Fruit fly (Drosophila melanogaster) whole organism, pupa: Measurements from ENCODE around the gene CG42374.
A peak's percentile ranks its signal among the peaks of the same experiment; 100 is the strongest.

Source experiments
- CG10348 ChIP-seq: fragments of 200-800 bp; sonication (Bioruptor generic); IDR thresholded peaks from 2 replicates; pipeline ENCODE4 v1.3.6; 2022; ENCODE audit warnings: missing biosample characterization, missing genetic modification characterization
- CG12605 ChIP-seq: fragments of 200-800 bp; sonication (Bioruptor generic); IDR thresholded peaks from 2 replicates; pipeline ENCODE4 v1.3.6; 2022; ENCODE audit warnings: missing biosample characterization, missing genetic modification characterization
- CG13204 ChIP-seq: fragments of 200-800 bp; sonication (Bioruptor generic); optimal IDR thresholded peaks from 2 replicates; lab custom pipeline; 2018; ENCODE audit warnings: missing biosample characterization, mild to moderate bottlenecking, missing genetic modification characterization, moderate library complexity
- CG14655 ChIP-seq: fragments of 200-800 bp; sonication (Bioruptor generic); optimal IDR thresholded peaks from 3 replicates; lab custom pipeline; 2017; ENCODE audit warnings: mild to moderate bottlenecking, missing biosample characterization, missing genetic modification reagents, missing genetic modification characterization
- CG15710 ChIP-seq: fragments of 200-800 bp; sonication (Bioruptor generic); optimal IDR thresholded peaks from 2 replicates; lab custom pipeline; 2018; ENCODE audit warnings: missing biosample characterization, mild to moderate bottlenecking, missing genetic modification characterization, moderate library complexity
- CG17806 ChIP-seq: fragments of 200-800 bp; sonication (Bioruptor generic); optimal IDR thresholded peaks from 2 replicates; lab custom pipeline; 2018; ENCODE audit warnings: missing biosample characterization, mild to moderate bottlenecking, missing genetic modification characterization, moderate library complexity
- CG32121 ChIP-seq: fragments of 200-800 bp; sonication (Bioruptor generic); IDR thresholded peaks from 2 replicates; pipeline ENCODE4 v1.3.6; 2022; ENCODE audit warnings: missing biosample characterization, missing genetic modification characterization
- CG34367 ChIP-seq: fragments of 200-800 bp; sonication (Bioruptor generic); optimal IDR thresholded peaks from 2 replicates; lab custom pipeline; 2018; ENCODE audit warnings: missing biosample characterization, mild to moderate bottlenecking, missing genetic modification characterization
- CG4496 ChIP-seq: fragments of 200-800 bp; sonication (Bioruptor generic); IDR thresholded peaks from 3 replicates; pipeline ENCODE4 v1.3.6; 2022; ENCODE audit warnings: missing biosample characterization, missing genetic modification characterization
- CG8159 ChIP-seq: fragments of 200-800 bp; sonication (Bioruptor generic); optimal IDR thresholded peaks from 3 replicates; lab custom pipeline; 2018; ENCODE audit warnings: missing biosample characterization, mild to moderate bottlenecking, missing genetic modification characterization, moderate library complexity
- CG8301 ChIP-seq: fragments of 200-800 bp; sonication (Bioruptor generic); optimal IDR thresholded peaks from 2 replicates; lab custom pipeline; 2018; ENCODE audit warnings: missing biosample characterization, mild to moderate bottlenecking, missing genetic modification characterization
- CG9948 ChIP-seq: fragments of 200-800 bp; sonication (Bioruptor generic); optimal IDR thresholded peaks from 2 replicates; lab custom pipeline; 2018; ENCODE audit warnings: missing biosample characterization, mild to moderate bottlenecking, missing genetic modification characterization, moderate library complexity
- D1 ChIP-seq: fragments of 200-800 bp; sonication (Bioruptor generic); optimal IDR thresholded peaks from 2 replicates; lab custom pipeline; 2018; ENCODE audit warnings: missing biosample characterization, mild to moderate bottlenecking, missing genetic modification characterization, moderate library complexity
- EcR ChIP-seq: fragments of 200-800 bp; sonication (Bioruptor generic); optimal IDR thresholded peaks from 3 replicates; lab custom pipeline; 2019; ENCODE audit warnings: missing biosample characterization, missing genetic modification characterization, mild to moderate bottlenecking, moderate library complexity, missing genetic modification reagents
- Ets98B ChIP-seq: fragments of 200-800 bp; sonication (Bioruptor generic); IDR thresholded peaks from 2 replicates; pipeline ENCODE4 v1.3.6; 2022; ENCODE audit warnings: missing biosample characterization, missing genetic modification characterization
- Pif1A ChIP-seq: fragments of 200-800 bp; sonication (Bioruptor generic); optimal IDR thresholded peaks from 3 replicates; lab custom pipeline; 2016; ENCODE audit warnings: missing biosample characterization, missing genetic modification characterization
- Pif1B ChIP-seq: fragments of 200-800 bp; sonication (Bioruptor generic); optimal IDR thresholded peaks from 3 replicates; lab custom pipeline; 2016; ENCODE audit warnings: missing biosample characterization, missing genetic modification characterization
- Snoo ChIP-seq: fragments of 200-800 bp; sonication (Bioruptor generic); optimal IDR thresholded peaks from 3 replicates; lab custom pipeline; 2017; ENCODE audit warnings: missing biosample characterization, mild to moderate bottlenecking, missing genetic modification characterization, inconsistent platforms
- fd96Ca ChIP-seq: fragments of 200-800 bp; sonication (Bioruptor generic); IDR thresholded peaks from 3 replicates; pipeline ENCODE4 v1.3.6; 2022; ENCODE audit warnings: missing biosample characterization, missing genetic modification characterization
- gl ChIP-seq: fragments of 200-800 bp; sonication (Bioruptor generic); optimal IDR thresholded peaks from 2 replicates; lab custom pipeline; 2018; ENCODE audit warnings: missing biosample characterization, mild to moderate bottlenecking, missing genetic modification characterization
- rn ChIP-seq: fragments of 200-800 bp; sonication (Bioruptor generic); IDR thresholded peaks from 2 replicates; pipeline ENCODE4 v1.3.6; 2022; ENCODE audit warnings: missing biosample characterization, missing genetic modification characterization

The CG42374 gene

dm6 chr3L:19314877-19315276 is 51.3 kb downstream of the CG42374 start:
- TF ChIP-seq CG4496 (GFP tag; lab: Robert Waterston, UW) = peak; percentile 92
- TF ChIP-seq CG8159 = no peak
- peak; percentile 63 for TF ChIP-seq Pif1B (GFP tag; lab: Kevin White, UChicago)
- TF ChIP-seq fd96Ca = peak; percentile 81
- TF ChIP-seq CG32121 (GFP tag; lab: Robert Waterston, UW) = peak; percentile 93
- TF ChIP-seq D1 (tag; lab: Kevin White, UChicago) = no peak
- TF ChIP-seq CG17806 = no peak
- TF ChIP-seq CG14655 (GFP tag; lab: Kevin White, UChicago) = peak; percentile 87
- TF ChIP-seq CG12605 = peak; percentile 84
- TF ChIP-seq rn (GFP tag; lab: Robert Waterston, UW) = peak; percentile 75
- TF ChIP-seq Snoo (tag; lab: Kevin White, UChicago) = no peak
- no peak for TF ChIP-seq CG9948 (tag; lab: Kevin White, UChicago)
- peak; percentile 88 for TF ChIP-seq CG8301 (tag; lab: Kevin White, UChicago)
- TF ChIP-seq CG10348 = peak; percentile 76
- TF ChIP-seq Pif1A (GFP tag; lab: Kevin White, UChicago) = peak; percentile 73
- TF ChIP-seq Ets98B = peak; percentile 92
- no peak for TF ChIP-seq CG15710 (tag; lab: Kevin White, UChicago)
- TF ChIP-seq CG13204 (GFP tag; lab: Kevin White, UChicago) = no peak
- no peak for TF ChIP-seq CG34367 (tag; lab: Kevin White, UChicago)
- TF ChIP-seq EcR = no peak
- TF ChIP-seq gl (tag; lab: Kevin White, UChicago) = no peak
